Fruit fly (Drosophila melanogaster): Measurements from ENCODE around the gene Etl1.
A peak's percentile ranks its signal among the peaks of the same experiment; 100 is the strongest.

Gene Etl1

dm6 chr2L:9897296-9897695 is 15.1 kb downstream of the Etl1 start, which contains the start of gene RpS2:
TSS of gene RpS2 (minus strand) at chr2L:9897552.
- TF ChIP-seq Hnf4 (GFP tag; optimal IDR thresholded peaks at IDR 0.05) (peak; percentile 79), h (GFP tag; optimal IDR thresholded peaks at IDR 0.05) (peak; percentile 48), pan (optimal IDR thresholded peaks at IDR 0.05) (no peak), dmrt93B (GFP tag; optimal IDR thresholded peaks at IDR 0.05) (no peak), CG32264 (GFP tag; optimal IDR thresholded peaks at IDR 0.05) (no peak), dsf (GFP tag; optimal IDR thresholded peaks at IDR 0.05; ENCODE audit: borderline replicate concordance) (peak; percentile 47), brk (GFP tag; optimal IDR thresholded peaks at IDR 0.05) (peak; percentile 83), br (GFP tag; optimal IDR thresholded peaks at IDR 0.05) (peak; percentile 51), Sp1 (GFP tag; optimal IDR thresholded peaks at IDR 0.05) (peak; percentile 62), Myc (optimal IDR thresholded peaks at IDR 0.05) (peak; percentile 53), Dif (GFP tag; optimal IDR thresholded peaks at IDR 0.05; ENCODE audit: partially characterized antibody) (no peak), usp (GFP tag; optimal IDR thresholded peaks at IDR 0.05) (no peak), dl (GFP tag; optimal IDR thresholded peaks at IDR 0.05; ENCODE audit: insufficient read depth in 1 of 2, partially characterized antibody in 2 of 2) (no peak), fru (GFP tag; optimal IDR thresholded peaks at IDR 0.05) (peak; percentile 32), Hr83 (GFP tag; optimal IDR thresholded peaks at IDR 0.05; ENCODE audit: poor library complexity, severe bottlenecking) (peak; percentile 71), Hr78 (GFP tag; optimal IDR thresholded peaks at IDR 0.05) (no peak), CrebA (GFP tag; optimal IDR thresholded peaks at IDR 0.05; ENCODE audit: borderline replicate concordance) (no peak), rgr (GFP tag; optimal IDR thresholded peaks at IDR 0.05) (peak; percentile 69), Rel (GFP tag; optimal IDR thresholded peaks at IDR 0.05) (no peak), Rel (tag; optimal IDR thresholded peaks at IDR 0.05) (peak; percentile 2), N (GFP tag; optimal IDR thresholded peaks at IDR 0.05) (no peak), lola (GFP tag; optimal IDR thresholded peaks at IDR 0.05) (no peak), OdsH (GFP tag; optimal IDR thresholded peaks at IDR 0.05) (peak; percentile 41), Abd-B (GFP tag; optimal IDR thresholded peaks at IDR 0.05) (no peak), Jra (GFP tag; optimal IDR thresholded peaks at IDR 0.05) (peak; percentile 47), Mio (GFP tag; optimal IDR thresholded peaks at IDR 0.05) (peak; percentile 8), GATAd (GFP tag; optimal IDR thresholded peaks at IDR 0.05) (no peak), sv (GFP tag; optimal IDR thresholded peaks at IDR 0.05) (peak; percentile 19), foxo (GFP tag; optimal IDR thresholded peaks at IDR 0.05) (peak in 1 of 2 experiments; percentile 40), woc (GFP tag; optimal IDR thresholded peaks at IDR 0.05) (no peak), CG9705 (GFP tag; optimal IDR thresholded peaks at IDR 0.05) (peak; percentile 25), sage (GFP tag; optimal IDR thresholded peaks at IDR 0.05) (no peak), ey (GFP tag; optimal IDR thresholded peaks at IDR 0.05) (peak; percentile 9)

- TF ChIP-seq Myc (optimal IDR thresholded peaks at IDR 0.05) (peak; percentile 82), dmrt93B (GFP tag; optimal IDR thresholded peaks at IDR 0.05) (no peak), jim (GFP tag; optimal IDR thresholded peaks at IDR 0.05) (no peak), psq (GFP tag; optimal IDR thresholded peaks at IDR 0.05) (peak; percentile 21), Hnf4 (GFP tag; optimal IDR thresholded peaks at IDR 0.05) (peak; percentile 66), GATAd (GFP tag; optimal IDR thresholded peaks at IDR 0.05) (no peak), fru (GFP tag; optimal IDR thresholded peaks at IDR 0.05) (no peak), brk (GFP tag; optimal IDR thresholded peaks at IDR 0.05) (peak; percentile 86), Hr78 (GFP tag; optimal IDR thresholded peaks at IDR 0.05) (no peak), Jra (GFP tag; optimal IDR thresholded peaks at IDR 0.05) (no peak), br (GFP tag; optimal IDR thresholded peaks at IDR 0.05) (peak; percentile 36), foxo (GFP tag; optimal IDR thresholded peaks at IDR 0.05) (peak in 1 of 2 experiments; percentile 43), h (GFP tag; optimal IDR thresholded peaks at IDR 0.05) (peak; percentile 56), Dfd (GFP tag; optimal IDR thresholded peaks at IDR 0.05) (no peak), CG32264 (GFP tag; optimal IDR thresholded peaks at IDR 0.05) (no peak), Hr83 (GFP tag; optimal IDR thresholded peaks at IDR 0.05; ENCODE audit: poor library complexity, severe bottlenecking) (no peak), dsf (GFP tag; optimal IDR thresholded peaks at IDR 0.05; ENCODE audit: borderline replicate concordance) (no peak), Dif (GFP tag; optimal IDR thresholded peaks at IDR 0.05; ENCODE audit: partially characterized antibody) (no peak), woc (GFP tag; optimal IDR thresholded peaks at IDR 0.05) (no peak), tai (GFP tag; optimal IDR thresholded peaks at IDR 0.05) (no peak), rgr (GFP tag; optimal IDR thresholded peaks at IDR 0.05) (peak; percentile 76), dl (GFP tag; optimal IDR thresholded peaks at IDR 0.05; ENCODE audit: insufficient read depth in 1 of 2, partially characterized antibody in 2 of 2) (no peak), CG9705 (GFP tag; optimal IDR thresholded peaks at IDR 0.05) (peak; percentile 30), pan (optimal IDR thresholded peaks at IDR 0.05) (no peak), Rel (GFP tag; optimal IDR thresholded peaks at IDR 0.05) (no peak), Rel (tag; optimal IDR thresholded peaks at IDR 0.05) (peak; percentile 50), HLH106 (tag; optimal IDR thresholded peaks at IDR 0.05) (peak; percentile 49), lola (GFP tag; optimal IDR thresholded peaks at IDR 0.05) (no peak), ey (GFP tag; optimal IDR thresholded peaks at IDR 0.05) (no peak), N (GFP tag; optimal IDR thresholded peaks at IDR 0.05) (no peak), Abd-B (GFP tag; optimal IDR thresholded peaks at IDR 0.05) (no peak), sage (GFP tag; optimal IDR thresholded peaks at IDR 0.05) (peak; percentile 55), sv (GFP tag; optimal IDR thresholded peaks at IDR 0.05) (peak; percentile 52), OdsH (GFP tag; optimal IDR thresholded peaks at IDR 0.05) (peak; percentile 60), CrebA (GFP tag; optimal IDR thresholded peaks at IDR 0.05; ENCODE audit: borderline replicate concordance) (no peak), usp (GFP tag; optimal IDR thresholded peaks at IDR 0.05) (no peak), Sp1 (GFP tag; optimal IDR thresholded peaks at IDR 0.05) (peak; percentile 76)
These were observed 17.5 kb downstream of the Etl1 start, which contains the start of gene Bka for dm6 chr2L:9894871-9895364. TSS of gene Bka (plus strand) at chr2L:9895287.

Measured in whole organism, wandering third instar larva.